Worm (Caenorhabditis elegans) whole organism, L3 larva: ENCODE results near the gene grl-20.
A peak's percentile ranks its signal among the peaks of the same experiment; 100 is the strongest.

Experiments
- R02D3.7 ChIP-seq: fragments of 150-350 bp; optimal IDR thresholded peaks from 2 replicates; lab custom pipeline; 2014; ENCODE audit warnings: missing biosample characterization, missing genetic modification characterization
- ZK546.5 ChIP-seq: sonication (generic microtip); optimal IDR thresholded peaks from 2 replicates; lab custom pipeline; 2017; ENCODE audit warnings: missing biosample characterization, missing genetic modification characterization
- aly-2 ChIP-seq: fragments of 150-350 bp; optimal IDR thresholded peaks from 2 replicates; lab custom pipeline; 2014; ENCODE audit warnings: missing biosample characterization, missing genetic modification characterization
- ceh-16 ChIP-seq: sonication (generic microtip); optimal IDR thresholded peaks from 2 replicates; lab custom pipeline; 2017; ENCODE audit warnings: missing biosample characterization, missing genetic modification characterization
- ceh-82 ChIP-seq: fragments of 150-350 bp; optimal IDR thresholded peaks from 2 replicates; lab custom pipeline; 2014; ENCODE audit warnings: missing biosample characterization, missing genetic modification characterization
- ceh-9 ChIP-seq: sonication (generic microtip); optimal IDR thresholded peaks from 2 replicates; lab custom pipeline; 2018; ENCODE audit warnings: missing biosample characterization, missing genetic modification characterization
- daf-12 ChIP-seq: fragments of 150-350 bp; optimal IDR thresholded peaks from 2 replicates; lab custom pipeline; 2014; ENCODE audit warnings: missing biosample characterization, missing genetic modification reagents, missing genetic modification characterization
- egl-27 ChIP-seq: sonication (generic microtip); optimal IDR thresholded peaks from 4 replicates; lab custom pipeline; 2017; ENCODE audit warnings: missing biosample characterization, missing genetic modification reagents, missing genetic modification characterization
- elt-1 ChIP-seq: fragments of 150-350 bp; optimal IDR thresholded peaks from 2 replicates; lab custom pipeline; 2014; ENCODE audit warnings: missing biosample characterization, missing genetic modification characterization
- elt-2 ChIP-seq: sonication (generic microtip); optimal IDR thresholded peaks from 2 replicates; lab custom pipeline; 2016; ENCODE audit warnings: missing genetic modification reagents, mild to moderate bottlenecking, missing genetic modification characterization, missing compliant biosample characterization
- elt-3 ChIP-seq, 3 experiments: fragments of 150-350 bp in 1 of 3; sonication (generic microtip) in 2 of 3; optimal IDR thresholded peaks; 2 replicates in 2 of 3; 4 replicates in 1 of 3; lab custom pipeline; 2014 to 2017; ENCODE audit warnings: missing biosample characterization in 3 of 3, missing genetic modification characterization in 3 of 3
- eor-1 ChIP-seq, 2 experiments: fragments of 150-350 bp; optimal IDR thresholded peaks; 2 replicates each; lab custom pipeline; 2014 to 2018; ENCODE audit warnings: missing biosample characterization in 2 of 2, missing genetic modification characterization in 2 of 2
- fkh-10 ChIP-seq: sonication (generic microtip); optimal IDR thresholded peaks from 2 replicates; lab custom pipeline; 2017; ENCODE audit warnings: missing biosample characterization, missing genetic modification reagents, missing genetic modification characterization
- fkh-2 ChIP-seq: fragments of 150-350 bp; optimal IDR thresholded peaks from 2 replicates; lab custom pipeline; 2014; ENCODE audit warnings: missing biosample characterization, missing genetic modification reagents, missing genetic modification characterization
- fos-1 ChIP-seq: fragments of 150-350 bp; optimal IDR thresholded peaks from 2 replicates; lab custom pipeline; 2014; ENCODE audit warnings: missing biosample characterization, missing genetic modification characterization
- lin-15B ChIP-seq: fragments of 150-350 bp; optimal IDR thresholded peaks from 2 replicates; lab custom pipeline; 2014; ENCODE audit warnings: missing biosample characterization, missing genetic modification characterization
- lin-39 ChIP-seq: fragments of 150-350 bp; optimal IDR thresholded peaks from 2 replicates; lab custom pipeline; 2018; ENCODE audit warnings: missing biosample characterization, missing genetic modification reagents, missing genetic modification characterization
- mdl-1 ChIP-seq: fragments of 150-350 bp; optimal IDR thresholded peaks from 2 replicates; lab custom pipeline; 2014; ENCODE audit warnings: missing biosample characterization, missing genetic modification characterization
- mml-1 ChIP-seq: fragments of 150-350 bp; sonication (generic microtip); optimal IDR thresholded peaks from 3 replicates; lab custom pipeline; 2014; ENCODE audit warnings: missing biosample characterization, missing genetic modification characterization
- nhr-12 ChIP-seq: fragments of 150-350 bp; optimal IDR thresholded peaks from 2 replicates; lab custom pipeline; 2014; ENCODE audit warnings: missing biosample characterization, missing genetic modification characterization
- nhr-237 ChIP-seq: fragments of 150-350 bp; optimal IDR thresholded peaks from 2 replicates; lab custom pipeline; 2014; ENCODE audit warnings: missing biosample characterization, missing genetic modification characterization
- nhr-28 ChIP-seq: fragments of 150-350 bp; optimal IDR thresholded peaks from 2 replicates; lab custom pipeline; 2014; ENCODE audit warnings: missing biosample characterization, missing genetic modification characterization
- nhr-67 ChIP-seq: fragments of 150-350 bp; optimal IDR thresholded peaks from 2 replicates; lab custom pipeline; 2014; ENCODE audit warnings: missing biosample characterization, missing genetic modification characterization
- nhr-76 ChIP-seq: fragments of 150-350 bp; sonication (generic microtip); optimal IDR thresholded peaks from 5 replicates; lab custom pipeline; 2014; ENCODE audit warnings: missing biosample characterization, missing genetic modification characterization
- nhr-77 ChIP-seq: fragments of 150-350 bp; optimal IDR thresholded peaks from 2 replicates; lab custom pipeline; 2014; ENCODE audit warnings: missing biosample characterization, missing genetic modification characterization
- pqm-1 ChIP-seq: fragments of 150-350 bp; optimal IDR thresholded peaks from 2 replicates; lab custom pipeline; 2017; ENCODE audit warnings: missing biosample characterization, missing genetic modification characterization, inconsistent platforms
- sea-2 ChIP-seq: fragments of 150-350 bp; sonication (generic microtip); optimal IDR thresholded peaks from 4 replicates; lab custom pipeline; 2014; ENCODE audit warnings: missing biosample characterization, missing genetic modification reagents, missing genetic modification characterization
- skn-1 ChIP-seq: fragments of 150-350 bp; optimal IDR thresholded peaks from 2 replicates; lab custom pipeline; 2014; ENCODE audit warnings: missing biosample characterization, missing genetic modification characterization
- snpc-4 ChIP-seq: fragments of 150-350 bp; optimal IDR thresholded peaks from 2 replicates; lab custom pipeline; 2014; ENCODE audit warnings: missing biosample characterization, missing genetic modification characterization
- tbx-2 ChIP-seq: sonication (generic microtip); optimal IDR thresholded peaks from 2 replicates; lab custom pipeline; 2016; ENCODE audit warnings: mild to moderate bottlenecking, missing genetic modification characterization, missing compliant biosample characterization
- unc-39 ChIP-seq: sonication (generic microtip); optimal IDR thresholded peaks from 4 replicates; lab custom pipeline; 2017; ENCODE audit warnings: missing biosample characterization, missing genetic modification characterization
- unc-62 ChIP-seq: fragments of 150-350 bp; sonication (generic microtip); optimal IDR thresholded peaks from 4 replicates; lab custom pipeline; 2014; ENCODE audit warnings: missing biosample characterization, missing genetic modification reagents, missing genetic modification characterization
- zag-1 ChIP-seq: fragments of 150-350 bp; optimal IDR thresholded peaks from 2 replicates; lab custom pipeline; 2014; ENCODE audit warnings: missing biosample characterization, missing genetic modification characterization
- ztf-11 ChIP-seq: fragments of 150-350 bp; optimal IDR thresholded peaks from 2 replicates; lab custom pipeline; 2014; ENCODE audit warnings: missing biosample characterization, missing genetic modification characterization
- ztf-4 ChIP-seq: fragments of 150-350 bp; optimal IDR thresholded peaks from 2 replicates; lab custom pipeline; 2014; ENCODE audit warnings: missing biosample characterization, missing genetic modification characterization

The grl-20 gene

DNA sequence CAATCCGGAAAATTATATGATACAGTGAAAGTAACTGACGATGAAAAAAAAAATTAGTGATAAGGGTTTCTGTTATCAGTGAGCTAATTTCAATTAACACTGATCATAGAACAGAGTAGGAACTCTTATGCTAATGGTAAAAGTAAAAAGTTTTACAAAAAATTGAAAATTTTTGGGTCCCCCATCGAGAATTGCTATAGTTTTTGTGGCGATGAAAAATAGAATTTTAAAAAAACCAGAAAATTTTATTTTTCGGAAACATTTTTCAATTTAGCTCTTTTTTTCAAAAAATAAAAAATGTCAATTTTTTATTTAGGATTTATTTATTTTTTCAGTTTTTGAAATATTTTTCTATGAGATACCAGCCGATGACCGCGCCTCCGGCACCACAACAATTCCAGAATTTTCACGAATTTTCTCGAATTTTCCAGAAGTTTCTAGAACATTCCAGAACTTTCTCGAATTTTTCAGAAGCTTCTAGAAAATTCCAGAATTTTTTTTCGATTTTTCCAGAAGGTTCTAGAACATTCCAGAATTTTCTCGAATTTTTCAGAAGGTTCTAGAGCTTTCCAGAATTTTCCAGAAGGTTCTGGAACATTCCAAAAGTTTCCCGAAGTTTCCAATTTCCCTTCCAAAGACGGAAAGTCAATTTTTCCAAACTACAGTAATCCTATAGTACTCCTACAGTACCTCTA, 15.2 kb downstream of the grl-20 start, which contains the start of gene C23H5.8:
Gene C23H5.8 (minus strand): TSS at position 51 of the 695 bp plus-strand sequence.
- no peak for TF ChIP-seq nhr-77
- no peak for TF ChIP-seq fkh-10 (GFP tag; lab: Kevin White, UChicago)
- TF ChIP-seq nhr-237 (tag; lab: Kevin White, UChicago): no peak
- TF ChIP-seq lin-39: no peak
- TF ChIP-seq elt-2 (tag; lab: Kevin White, UChicago): peak; percentile 54
- peak; percentile 28 for TF ChIP-seq pqm-1
- TF ChIP-seq, all 47 proteins: peak for 2

DNA sequence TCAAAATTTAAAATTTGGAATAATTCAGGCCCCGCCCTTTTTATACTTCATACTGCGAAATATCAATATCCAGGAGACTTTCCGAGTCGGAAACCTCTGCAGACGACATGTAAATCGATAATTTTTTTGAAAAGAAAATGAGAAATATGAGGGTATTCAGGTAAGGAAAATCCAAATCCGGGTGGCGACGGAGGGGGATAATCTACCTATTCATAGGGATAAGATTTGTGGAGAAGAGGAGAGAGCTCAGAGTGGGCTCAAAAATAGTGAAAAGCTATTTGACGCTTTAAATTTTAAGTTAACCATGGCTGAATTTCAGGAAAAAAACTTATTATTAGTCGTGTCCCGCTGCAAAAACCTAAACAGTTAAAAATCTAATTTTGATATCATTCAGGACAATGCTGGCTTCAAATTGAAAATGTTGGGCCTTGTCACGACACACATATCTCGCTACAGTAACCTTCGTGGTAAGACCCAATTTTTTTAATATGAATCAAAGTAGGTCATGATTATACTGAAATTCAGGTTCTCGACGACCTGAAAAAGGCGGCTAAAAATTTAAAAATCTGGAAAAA, 17.3 kb downstream of the grl-20 start, which contains the start of gene che-6:
Gene che-6 (minus strand): TSS at position 109 of the 575 bp plus-strand sequence.
- TF ChIP-seq elt-2 (tag; lab: Kevin White, UChicago) (peak; percentile 52), daf-12 (tag; lab: Kevin White, UChicago) (no peak), ceh-16 (no peak), fos-1 (no peak), ZK546.5 (tag; lab: Kevin White, UChicago) (no peak), nhr-237 (tag; lab: Kevin White, UChicago) (no peak), elt-1 (no peak)
- TF ChIP-seq, all 47 proteins: peak for 1

DNA sequence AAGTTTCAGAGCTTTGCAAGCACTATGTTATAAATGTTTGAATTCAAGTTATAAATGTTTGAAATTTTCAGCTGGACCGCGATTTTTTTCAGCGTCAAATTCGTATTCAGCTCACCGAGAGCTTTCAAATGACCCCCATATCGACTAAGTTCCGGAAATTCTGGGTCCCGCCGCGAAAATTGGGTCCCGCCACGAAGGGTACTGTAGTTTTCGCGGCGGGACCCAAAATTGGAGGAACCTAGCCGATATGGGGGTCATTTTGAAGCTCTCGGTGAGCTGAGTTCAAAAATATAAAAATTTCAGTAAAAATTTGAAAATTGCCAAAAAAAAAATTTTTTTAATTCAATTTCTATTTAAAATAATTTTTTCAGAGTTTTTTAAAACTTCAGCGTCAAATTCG, 22.0 kb downstream of the grl-20 start:
- TF ChIP-seq ceh-9 (tag; lab: Kevin White, UChicago) (no peak), R02D3.7 (tag; lab: Kevin White, UChicago) (no peak), ZK546.5 (tag; lab: Kevin White, UChicago) (no peak), ceh-82 (tag; lab: Kevin White, UChicago) (no peak), pqm-1 (no peak), elt-3 (tag; optimal IDR thresholded peaks at IDR 0.05; lab: Kevin White, UChicago) (no peak), ztf-11 (tag; lab: Kevin White, UChicago) (no peak), fkh-10 (GFP tag; lab: Kevin White, UChicago) (no peak)
- TF ChIP-seq, all 47 proteins: peak for 0

- TF ChIP-seq mml-1 (tag; lab: Kevin White, UChicago) (no peak), unc-39 (tag; lab: Kevin White, UChicago) (no peak), sea-2 (no peak), skn-1 (no peak), nhr-76 (tag; lab: Kevin White, UChicago) (no peak), daf-12 (tag; lab: Kevin White, UChicago) (no peak), fkh-2 (tag; lab: Kevin White, UChicago) (no peak), nhr-28 (no peak), ZK546.5 (tag; lab: Kevin White, UChicago) (no peak), egl-27 (tag; lab: Kevin White, UChicago) (no peak), aly-2 (tag; lab: Kevin White, UChicago) (no peak), nhr-12 (tag; lab: Kevin White, UChicago) (no peak), eor-1 (tag; optimal IDR thresholded peaks at IDR 0.05; lab: Kevin White, UChicago) (no peak), R02D3.7 (tag; lab: Kevin White, UChicago) (no peak), fos-1 (no peak), ztf-11 (tag; lab: Kevin White, UChicago) (no peak), ceh-16 (no peak), ztf-4 (tag; lab: Kevin White, UChicago) (no peak), zag-1 (tag; lab: Kevin White, UChicago) (no peak), fkh-10 (GFP tag; lab: Kevin White, UChicago) (no peak)
Measured at ce11 chrIV:2102793-2103192, 25.9 kb downstream of the grl-20 start, which contains the start of gene C23H5.15. TSS of gene C23H5.15 (minus strand) at chrIV:2102893.

ce11 chrIV:2099771-2100170, 28.9 kb downstream of the grl-20 start, which contains the start of gene C23H5.11:
TSS of gene C23H5.11 (minus strand) at chrIV:2099871.
- TF ChIP-seq tbx-2 (tag; lab: Kevin White, UChicago): no peak
- TF ChIP-seq lin-15B (tag; lab: Kevin White, UChicago): no peak
- TF ChIP-seq unc-39 (tag; lab: Kevin White, UChicago): no peak
- no peak for TF ChIP-seq lin-39
- TF ChIP-seq snpc-4 (tag; lab: Kevin White, UChicago): no peak
- no peak for TF ChIP-seq skn-1
- TF ChIP-seq nhr-28: no peak
- no peak for TF ChIP-seq unc-62
- no peak for TF ChIP-seq mdl-1 (tag; lab: Kevin White, UChicago)
- no peak for TF ChIP-seq daf-12 (tag; lab: Kevin White, UChicago)
- TF ChIP-seq nhr-67: no peak
- TF ChIP-seq elt-1: no peak
- no peak for TF ChIP-seq sea-2
- no peak for TF ChIP-seq ceh-82 (tag; lab: Kevin White, UChicago)
